Worm (Caenorhabditis elegans): Measurements from ENCODE around the gene lido-12.
A peak's percentile ranks its signal among the peaks of the same experiment; 100 is the strongest.

The lido-12 gene

ce11 chrII:2987122-2987556, 18.5 kb upstream of the lido-12 start:
- TF ChIP-seq lin-13 (GFP tag; optimal IDR thresholded peaks at IDR 0.05) (peak; percentile 3), snpc-4 (tag; optimal IDR thresholded peaks at IDR 0.05) (peak; percentile 52), Y55F3AM.14 (GFP tag; optimal IDR thresholded peaks at IDR 0.05) (peak; percentile 22), ztf-4 (tag; optimal IDR thresholded peaks at IDR 0.05) (no peak)

DNA sequence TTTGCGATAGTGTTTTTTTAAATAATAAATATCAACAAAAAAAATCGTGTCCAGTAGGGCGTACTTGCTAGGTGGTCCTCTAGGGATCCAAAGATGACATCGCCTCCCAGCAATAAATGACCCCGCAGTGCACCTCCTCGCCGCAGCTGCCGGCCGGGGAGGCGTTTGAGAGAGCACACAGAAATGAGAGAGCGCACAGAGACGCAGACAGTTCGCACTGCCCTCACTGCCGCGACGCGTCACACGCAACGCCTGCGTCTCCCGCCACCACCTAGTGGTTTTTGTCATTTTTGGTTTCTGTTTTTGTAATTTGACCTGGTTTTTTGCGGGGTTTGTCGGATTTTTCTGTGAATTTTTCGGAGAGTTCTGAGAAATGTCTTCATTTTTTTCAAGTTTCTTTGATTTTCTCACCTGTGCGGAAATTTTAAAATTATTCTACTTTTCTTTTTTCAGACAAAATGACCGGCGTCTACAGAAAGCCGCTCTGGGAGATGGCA, 17.7 kb upstream of the lido-12 start, which contains the start of gene lido-7:
Gene lido-7, plus strand, starts transcription at position 447 of the 497 bp plus-strand sequence.
- peak; percentile 34 for TF ChIP-seq crh-2 (tag; optimal IDR thresholded peaks at IDR 0.05)
- TF ChIP-seq nhr-6 (tag; optimal IDR thresholded peaks at IDR 0.05): no peak
- TF ChIP-seq nhr-129 (tag; optimal IDR thresholded peaks at IDR 0.05): peak; percentile 42
- no peak for TF ChIP-seq elt-1 (tag; optimal IDR thresholded peaks at IDR 0.05)
- TF ChIP-seq F13H6.1 (tag; optimal IDR thresholded peaks at IDR 0.05): peak; percentile 69
- peak; percentile 76 for TF ChIP-seq sma-9 (GFP tag; optimal IDR thresholded peaks at IDR 0.05)
- no peak for TF ChIP-seq sma-9 (tag; optimal IDR thresholded peaks at IDR 0.05)
- TF ChIP-seq aly-2 (tag; optimal IDR thresholded peaks at IDR 0.05): no peak
- no peak for TF ChIP-seq peb-1 (tag; optimal IDR thresholded peaks at IDR 0.05)
- peak in 1 of 2 experiments; percentile 53 for TF ChIP-seq lsy-2 (tag; optimal IDR thresholded peaks at IDR 0.05)
- TF ChIP-seq lin-13 (GFP tag; optimal IDR thresholded peaks at IDR 0.05): peak; percentile 36
- TF ChIP-seq C34F6.9 (tag; optimal IDR thresholded peaks at IDR 0.05): peak; percentile 23
- peak; percentile 41 for TF ChIP-seq unc-55 (GFP tag; optimal IDR thresholded peaks at IDR 0.05)
- TF ChIP-seq lin-11 (tag; optimal IDR thresholded peaks at IDR 0.05): no peak
- TF ChIP-seq mab-5 (tag; optimal IDR thresholded peaks at IDR 0.05): no peak
- TF ChIP-seq gmeb-1 (tag; optimal IDR thresholded peaks at IDR 0.05): peak; percentile 27
- TF ChIP-seq nhr-25 (tag; optimal IDR thresholded peaks at IDR 0.05): no peak
- TF ChIP-seq unc-62 (GFP tag; optimal IDR thresholded peaks at IDR 0.05): no peak
- no peak for TF ChIP-seq nhr-12 (tag; optimal IDR thresholded peaks at IDR 0.05)
- TF ChIP-seq nhr-21 (tag; optimal IDR thresholded peaks at IDR 0.05): no peak

- TF ChIP-seq nhr-21 (tag; optimal IDR thresholded peaks at IDR 0.05) (no peak), nhr-237 (tag; optimal IDR thresholded peaks at IDR 0.05) (no peak), fos-1 (tag; optimal IDR thresholded peaks at IDR 0.05) (no peak), dmd-4 (tag; optimal IDR thresholded peaks at IDR 0.05) (no peak), mab-5 (tag; optimal IDR thresholded peaks at IDR 0.05) (no peak), sma-3 (GFP tag; optimal IDR thresholded peaks at IDR 0.05) (no peak), zag-1 (tag; optimal IDR thresholded peaks at IDR 0.05) (no peak), Y55F3AM.14 (GFP tag; optimal IDR thresholded peaks at IDR 0.05) (no peak), nhr-6 (tag; optimal IDR thresholded peaks at IDR 0.05) (no peak), lsy-2 (tag; optimal IDR thresholded peaks at IDR 0.05) (no peak), nhr-12 (tag; optimal IDR thresholded peaks at IDR 0.05) (no peak), peb-1 (tag; optimal IDR thresholded peaks at IDR 0.05) (no peak), crh-2 (tag; optimal IDR thresholded peaks at IDR 0.05) (no peak), ztf-11 (tag; optimal IDR thresholded peaks at IDR 0.05) (no peak), sem-4 (tag; optimal IDR thresholded peaks at IDR 0.05) (no peak), F13H6.1 (tag; optimal IDR thresholded peaks at IDR 0.05) (no peak), sma-9 (GFP tag; optimal IDR thresholded peaks at IDR 0.05) (no peak), sma-9 (tag; optimal IDR thresholded peaks at IDR 0.05) (no peak), snpc-4 (tag; optimal IDR thresholded peaks at IDR 0.05) (no peak)
These were observed 15.5 kb upstream of the lido-12 start for ce11 chrII:2990089-2990488.

ce11 chrII:2991555-2992083, 14.0 kb upstream of the lido-12 start, which contains the start of gene K08A2.2:
Gene K08A2.2, plus strand, starts transcription at chrII:2991605.
- TF ChIP-seq unc-55 (GFP tag; optimal IDR thresholded peaks at IDR 0.05) (peak; percentile 17), lin-11 (tag; optimal IDR thresholded peaks at IDR 0.05) (no peak)

DNA sequence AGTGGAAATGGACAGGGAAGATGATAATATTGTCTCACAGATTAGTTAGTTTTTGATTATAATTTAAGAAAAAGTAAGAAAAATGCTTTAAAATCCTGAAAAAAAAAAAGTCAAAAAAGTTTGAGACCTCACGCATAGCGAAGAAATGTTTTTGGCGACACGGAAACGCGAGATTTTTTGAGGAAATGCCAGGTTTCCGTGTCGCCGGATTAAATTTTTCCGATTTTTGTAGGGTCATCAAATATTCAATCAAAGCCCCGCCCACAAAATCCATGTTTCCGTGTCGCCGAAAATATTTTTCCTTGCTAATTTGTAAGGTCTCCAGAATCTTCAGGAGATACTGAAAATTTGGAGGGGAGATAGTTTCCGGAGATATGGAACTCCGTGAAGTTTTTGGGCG, 13.3 kb upstream of the lido-12 start:
- no peak for TF ChIP-seq peb-1 (tag; optimal IDR thresholded peaks at IDR 0.05)
- no peak for TF ChIP-seq nhr-6 (tag; optimal IDR thresholded peaks at IDR 0.05)
- TF ChIP-seq crh-2 (tag; optimal IDR thresholded peaks at IDR 0.05): no peak
- no peak for TF ChIP-seq lsy-2 (tag; optimal IDR thresholded peaks at IDR 0.05)
- no peak for TF ChIP-seq snpc-4 (tag; optimal IDR thresholded peaks at IDR 0.05)
- no peak for TF ChIP-seq C34F6.9 (tag; optimal IDR thresholded peaks at IDR 0.05)
- TF ChIP-seq unc-62 (GFP tag; optimal IDR thresholded peaks at IDR 0.05): no peak
- TF ChIP-seq nhr-12 (tag; optimal IDR thresholded peaks at IDR 0.05): no peak
- TF ChIP-seq ZK546.5 (tag; optimal IDR thresholded peaks at IDR 0.05): no peak
- no peak for TF ChIP-seq ztf-4 (tag; optimal IDR thresholded peaks at IDR 0.05)
- no peak for TF ChIP-seq zag-1 (tag; optimal IDR thresholded peaks at IDR 0.05)
- TF ChIP-seq nhr-21 (tag; optimal IDR thresholded peaks at IDR 0.05): no peak
- TF ChIP-seq unc-39 (tag; optimal IDR thresholded peaks at IDR 0.05): no peak

Measured in whole organism, L2 larva.